Worm (Caenorhabditis elegans): ENCODE results near the gene T04A8.7.

Gene T04A8.7

ce11 chrIII:4705207-4705606, 10.1 kb downstream of the T04A8.7 start, which contains the start of gene pgap-2:
Gene pgap-2, plus strand, starts transcription at chrIII:4705507.
- TF ChIP-seq mdl-1 (tag; optimal IDR thresholded peaks at IDR 0.05) = no peak
- no peak for TF ChIP-seq fkh-2 (tag; optimal IDR thresholded peaks at IDR 0.05)
- no peak for TF ChIP-seq elt-1 (tag; optimal IDR thresholded peaks at IDR 0.05)
- TF ChIP-seq pha-4 (tag; optimal IDR thresholded peaks at IDR 0.05) = no peak
- no peak for TF ChIP-seq ztf-4 (tag; optimal IDR thresholded peaks at IDR 0.05)
- TF ChIP-seq ztf-11 (tag; optimal IDR thresholded peaks at IDR 0.05) = no peak
- no peak for TF ChIP-seq nhr-12 (tag; optimal IDR thresholded peaks at IDR 0.05)
- no peak for TF ChIP-seq nhr-237 (tag; optimal IDR thresholded peaks at IDR 0.05)
- TF ChIP-seq snpc-4 (tag; optimal IDR thresholded peaks at IDR 0.05) = no peak
- no peak for TF ChIP-seq nhr-25 (tag; optimal IDR thresholded peaks at IDR 0.05)
- no peak for TF ChIP-seq egl-27 (tag; optimal IDR thresholded peaks at IDR 0.05)
- no peak for TF ChIP-seq aly-2 (tag; optimal IDR thresholded peaks at IDR 0.05)
- no peak for TF ChIP-seq fkh-10 (GFP tag; optimal IDR thresholded peaks at IDR 0.05)
- no peak for TF ChIP-seq pqm-1 (tag; optimal IDR thresholded peaks at IDR 0.05)
- no peak for TF ChIP-seq egl-5 (tag; optimal IDR thresholded peaks at IDR 0.05)
- no peak for TF ChIP-seq lin-39 (tag; optimal IDR thresholded peaks at IDR 0.05)
- no peak for TF ChIP-seq ZK546.5 (tag; optimal IDR thresholded peaks at IDR 0.05)
- TF ChIP-seq nhr-77 (tag; optimal IDR thresholded peaks at IDR 0.05) = no peak

ce11 chrIII:4706678-4707077, 11.5 kb downstream of the T04A8.7 start, which contains the start of gene T04A8.13:
Gene T04A8.13, plus strand, starts transcription at chrIII:4706978.
- TF ChIP-seq ZK546.5 (tag; optimal IDR thresholded peaks at IDR 0.05) (no peak), lin-39 (tag; optimal IDR thresholded peaks at IDR 0.05) (no peak), nhr-25 (tag; optimal IDR thresholded peaks at IDR 0.05) (no peak), aly-2 (tag; optimal IDR thresholded peaks at IDR 0.05) (no peak), fkh-10 (GFP tag; optimal IDR thresholded peaks at IDR 0.05) (no peak), ztf-4 (tag; optimal IDR thresholded peaks at IDR 0.05) (no peak), nhr-77 (tag; optimal IDR thresholded peaks at IDR 0.05) (no peak), daf-12 (tag; optimal IDR thresholded peaks at IDR 0.05) (no peak), nhr-28 (tag; optimal IDR thresholded peaks at IDR 0.05) (no peak), egl-27 (tag; optimal IDR thresholded peaks at IDR 0.05) (no peak), fkh-2 (tag; optimal IDR thresholded peaks at IDR 0.05) (no peak), tbx-2 (tag; optimal IDR thresholded peaks at IDR 0.05) (no peak), skn-1 (tag; optimal IDR thresholded peaks at IDR 0.05) (no peak)

- TF ChIP-seq pha-4 (tag; optimal IDR thresholded peaks at IDR 0.05) = no peak
- no peak for TF ChIP-seq nhr-25 (tag; optimal IDR thresholded peaks at IDR 0.05)
- TF ChIP-seq ZK546.5 (tag; optimal IDR thresholded peaks at IDR 0.05) = no peak
- no peak for TF ChIP-seq ceh-28 (tag; optimal IDR thresholded peaks at IDR 0.05)
- TF ChIP-seq aly-2 (tag; optimal IDR thresholded peaks at IDR 0.05) = no peak
- no peak for TF ChIP-seq nfya-1 (tag; optimal IDR thresholded peaks at IDR 0.05; ENCODE audit: insufficient read depth)
- no peak for TF ChIP-seq nhr-11 (tag; optimal IDR thresholded peaks at IDR 0.05)
Measured at ce11 chrIII:4708909-4709308, 13.8 kb downstream of the T04A8.7 start, which contains the start of gene T04A8.18. Gene T04A8.18, plus strand, starts transcription at chrIII:4709209.

- TF ChIP-seq hmg-11 (tag; optimal IDR thresholded peaks at IDR 0.05) (no peak), ZK546.5 (tag; optimal IDR thresholded peaks at IDR 0.05) (no peak), fkh-10 (GFP tag; optimal IDR thresholded peaks at IDR 0.05) (no peak), mml-1 (tag; optimal IDR thresholded peaks at IDR 0.05) (no peak), nhr-12 (tag; optimal IDR thresholded peaks at IDR 0.05) (no peak), ceh-82 (tag; optimal IDR thresholded peaks at IDR 0.05) (no peak), snpc-4 (tag; optimal IDR thresholded peaks at IDR 0.05) (no peak), zag-1 (tag; optimal IDR thresholded peaks at IDR 0.05) (no peak), ztf-11 (tag; optimal IDR thresholded peaks at IDR 0.05) (no peak), lin-39 (tag; optimal IDR thresholded peaks at IDR 0.05) (no peak)
Measured at ce11 chrIII:4715088-4715487, 19.9 kb downstream of the T04A8.7 start, which contains the start of gene him-18. Gene him-18, minus strand, starts transcription at chrIII:4715188.

- TF ChIP-seq fkh-10 (GFP tag; optimal IDR thresholded peaks at IDR 0.05) = no peak
- TF ChIP-seq lin-39 (tag; optimal IDR thresholded peaks at IDR 0.05) = peak; percentile 73
- TF ChIP-seq elt-3 (tag; optimal IDR thresholded peaks at IDR 0.05) = no peak
- TF ChIP-seq egl-5 (tag; optimal IDR thresholded peaks at IDR 0.05) = peak; percentile 35
- TF ChIP-seq R02D3.7 (tag; optimal IDR thresholded peaks at IDR 0.05) = peak; percentile 58
- TF ChIP-seq lin-15B (tag; optimal IDR thresholded peaks at IDR 0.05) = peak; percentile 81
- TF ChIP-seq nhr-23 (tag; optimal IDR thresholded peaks at IDR 0.05) = peak; percentile 53
- TF ChIP-seq nhr-43 (tag; optimal IDR thresholded peaks at IDR 0.05; ENCODE audit: poor library complexity, severe bottlenecking) = peak; percentile 3
- peak; percentile 54 for TF ChIP-seq nhr-25 (tag; optimal IDR thresholded peaks at IDR 0.05)
- peak; percentile 25 for TF ChIP-seq hmg-11 (tag; optimal IDR thresholded peaks at IDR 0.05)
Measured at ce11 chrIII:4720620-4721227, 25.6 kb downstream of the T04A8.7 start, which contains the start of gene emb-5. Gene emb-5, minus strand, starts transcription at chrIII:4720670.
